Fruit fly (Drosophila melanogaster) whole organism, embryonic: ENCODE results near the gene P58IPK.

Experiments
- Aef1 ChIP-seq: fragments of 200-800 bp; sonication (Bioruptor generic); IDR thresholded peaks from 3 replicates; pipeline ENCODE4 v1.3.6; 2022; ENCODE audit warnings: missing biosample characterization, missing genetic modification characterization
- CG11085 ChIP-seq: fragments of 200-800 bp; sonication (Bioruptor generic); IDR thresholded peaks from 2 replicates; pipeline ENCODE4 v1.3.6; 2022; ENCODE audit warnings: missing biosample characterization, missing genetic modification characterization
- CG11093 ChIP-seq: fragments of 200-800 bp; sonication (Bioruptor generic); IDR thresholded peaks from 3 replicates; pipeline ENCODE4 v1.3.6; 2022; ENCODE audit warnings: missing biosample characterization, missing genetic modification characterization
- CG12071 ChIP-seq: fragments of 200-800 bp; sonication (Bioruptor generic); optimal IDR thresholded peaks from 3 replicates; lab custom pipeline; 2018; ENCODE audit warnings: missing biosample characterization, mild to moderate bottlenecking, missing genetic modification characterization
- CG12299 ChIP-seq: fragments of 200-800 bp; sonication (Bioruptor generic); optimal IDR thresholded peaks from 2 replicates; lab custom pipeline; 2018; ENCODE audit warnings: missing biosample characterization, mild to moderate bottlenecking, missing genetic modification characterization
- CG12391 ChIP-seq: fragments of 200-800 bp; sonication (Bioruptor generic); optimal IDR thresholded peaks from 3 replicates; lab custom pipeline; 2018; ENCODE audit warnings: missing biosample characterization, mild to moderate bottlenecking, missing genetic modification characterization, moderate library complexity
- CG15073 ChIP-seq: fragments of 200-800 bp; sonication (Bioruptor generic); optimal IDR thresholded peaks from 2 replicates; lab custom pipeline; 2016; ENCODE audit warnings: missing biosample characterization, missing genetic modification characterization
- CG1647 ChIP-seq: fragments of 200-800 bp; sonication (Bioruptor generic); optimal IDR thresholded peaks from 3 replicates; lab custom pipeline; 2016; ENCODE audit warnings: missing biosample characterization, missing genetic modification characterization
- CG18011 ChIP-seq: fragments of 200-800 bp; sonication (Bioruptor generic); optimal IDR thresholded peaks from 2 replicates; lab custom pipeline; 2017; ENCODE audit warnings: missing biosample characterization, missing genetic modification characterization, mild to moderate bottlenecking, moderate library complexity, missing genotype
- CG18764 ChIP-seq: fragments of 200-800 bp; sonication (Bioruptor generic); optimal IDR thresholded peaks from 3 replicates; lab custom pipeline; 2016; ENCODE audit warnings: missing biosample characterization, missing genetic modification characterization
- CG2120 ChIP-seq: fragments of 200-800 bp; sonication (Bioruptor generic); optimal IDR thresholded peaks from 3 replicates; lab custom pipeline; 2016; ENCODE audit warnings: missing biosample characterization, missing genetic modification characterization
- CG2678 ChIP-seq: fragments of 200-800 bp; sonication (Bioruptor generic); optimal IDR thresholded peaks from 3 replicates; lab custom pipeline; 2019; ENCODE audit warnings: missing biosample characterization, mild to moderate bottlenecking, missing genetic modification characterization, moderate library complexity
- CG3163 ChIP-seq: fragments of 200-800 bp; sonication (Bioruptor generic); optimal IDR thresholded peaks from 3 replicates; lab custom pipeline; 2016; ENCODE audit warnings: missing biosample characterization, missing genetic modification characterization
- CG33213 ChIP-seq: fragments of 200-800 bp; sonication (Bioruptor generic); optimal IDR thresholded peaks from 3 replicates; lab custom pipeline; 2016; ENCODE audit warnings: missing biosample characterization, missing genetic modification characterization
- CG3726 ChIP-seq: fragments of 200-800 bp; sonication (Bioruptor generic); IDR thresholded peaks from 3 replicates; pipeline ENCODE4, ENCODE4 v1.3.6; 2022; ENCODE audit warnings: missing biosample characterization, missing genetic modification characterization
- CG4360 ChIP-seq: fragments of 200-800 bp; sonication (Bioruptor generic); IDR thresholded peaks from 2 replicates; pipeline ENCODE4 v1.3.6; 2022; ENCODE audit warnings: missing biosample characterization, missing genetic modification characterization
- CG4707 ChIP-seq: fragments of 200-800 bp; sonication (Bioruptor generic); optimal IDR thresholded peaks from 2 replicates; lab custom pipeline; 2018; ENCODE audit warnings: missing biosample characterization, mild to moderate bottlenecking, missing genetic modification characterization, moderate library complexity
- CG8944 ChIP-seq: fragments of 200-800 bp; sonication (Bioruptor generic); optimal IDR thresholded peaks from 3 replicates; lab custom pipeline; 2016; ENCODE audit warnings: missing biosample characterization, missing genetic modification characterization
- CrebB ChIP-seq: fragments of 200-800 bp; sonication (Bioruptor generic); optimal IDR thresholded peaks from 3 replicates; lab custom pipeline; 2018; ENCODE audit warnings: missing biosample characterization, mild to moderate bottlenecking, missing genetic modification characterization
- Dbx ChIP-seq: fragments of 200-800 bp; sonication (Bioruptor generic); IDR thresholded peaks from 3 replicates; pipeline ENCODE4 v1.3.6; 2022; ENCODE audit warnings: missing biosample characterization, missing genetic modification characterization
- Dfd ChIP-seq, 2 experiments: fragments of >200 bp; optimal IDR thresholded peaks; 2 replicates each; lab custom pipeline; 2017; ENCODE audit warnings: missing biosample characterization in 2 of 2, missing genetic modification characterization in 2 of 2
- Dip2 ChIP-seq: fragments of 200-800 bp; sonication (Bioruptor generic); IDR thresholded peaks from 2 replicates; pipeline ENCODE4 v1.3.6; 2022; ENCODE audit warnings: missing biosample characterization, missing genetic modification characterization
- ERR ChIP-seq: fragments of 200-800 bp; sonication (Bioruptor generic); optimal IDR thresholded peaks from 2 replicates; lab custom pipeline; 2016; ENCODE audit warnings: missing biosample characterization, missing genetic modification characterization
- Ets65A ChIP-seq: fragments of 200-800 bp; sonication (Bioruptor generic); peaks from one replicate; lab custom pipeline; 2016; ENCODE audit warnings: missing biosample characterization, missing genetic modification characterization
- Gug ChIP-seq: fragments of 200-800 bp; sonication (Bioruptor generic); IDR thresholded peaks from 4 replicates; pipeline ENCODE4 v1.3.6; 2022; ENCODE audit warnings: missing biosample characterization, missing genetic modification characterization
- H15 ChIP-seq: fragments of 200-800 bp; sonication (Bioruptor generic); IDR thresholded peaks from 3 replicates; pipeline ENCODE4 v1.3.6; 2022; ENCODE audit warnings: missing biosample characterization, missing genetic modification characterization
- HLH4C ChIP-seq: fragments of 200-800 bp; sonication (Bioruptor generic); IDR thresholded peaks from 3 replicates; pipeline ENCODE4 v1.3.6; 2022; ENCODE audit warnings: missing biosample characterization, missing genetic modification characterization; ENCODE audit not compliant: partially characterized antibody
- HLH54F ChIP-seq: fragments of 200-800 bp; sonication (Bioruptor generic); optimal IDR thresholded peaks from 3 replicates; lab custom pipeline; 2016; ENCODE audit warnings: missing biosample characterization, missing genetic modification characterization
- Hr51 ChIP-seq, 2 experiments: fragments of 200-800 bp; sonication (Bioruptor generic); optimal IDR thresholded peaks; 2 replicates in 1 of 2; 3 replicates in 1 of 2; lab custom pipeline; 2016 to 2018; ENCODE audit warnings: missing biosample characterization in 2 of 2, missing genetic modification characterization in 2 of 2, mild to moderate bottlenecking in 1 of 2, moderate library complexity in 1 of 2
- Jarid2 ChIP-seq: fragments of 200-800 bp; sonication (Bioruptor generic); optimal IDR thresholded peaks from 3 replicates; lab custom pipeline; 2017; ENCODE audit warnings: mild to moderate bottlenecking, missing biosample characterization, missing genetic modification reagents, missing genetic modification characterization
- Max ChIP-seq: fragments of 200-800 bp; sonication (Bioruptor generic); optimal IDR thresholded peaks from 2 replicates; lab custom pipeline; 2016; ENCODE audit warnings: missing biosample characterization, mild to moderate bottlenecking, missing genetic modification characterization
- Mes4 ChIP-seq: fragments of 200-800 bp; sonication (Bioruptor generic); optimal IDR thresholded peaks from 2 replicates; lab custom pipeline; 2016; ENCODE audit warnings: missing biosample characterization, missing genetic modification characterization
- Ravus ChIP-seq: fragments of 200-800 bp; sonication (Bioruptor generic); IDR thresholded peaks from 2 replicates; pipeline ENCODE4 v1.3.6; 2022; ENCODE audit warnings: missing biosample characterization, missing genetic modification characterization
- Sry-β ChIP-seq: fragments of 200-800 bp; sonication (Bioruptor generic); optimal IDR thresholded peaks from 2 replicates; lab custom pipeline; 2018; ENCODE audit warnings: missing biosample characterization, mild to moderate bottlenecking, missing genetic modification characterization, moderate library complexity
- Ssrp ChIP-seq: fragments of 200-800 bp; sonication (Bioruptor generic); optimal IDR thresholded peaks from 2 replicates; lab custom pipeline; 2018; ENCODE audit warnings: missing biosample characterization, mild to moderate bottlenecking, missing genetic modification characterization, moderate library complexity
- bcd ChIP-seq: fragments of 200-800 bp; sonication (Bioruptor generic); optimal IDR thresholded peaks from 2 replicates; lab custom pipeline; 2017; ENCODE audit warnings: missing biosample characterization, mild to moderate bottlenecking, missing genetic modification characterization
- btn ChIP-seq: fragments of 200-800 bp; sonication (Bioruptor generic); optimal IDR thresholded peaks from 2 replicates; lab custom pipeline; 2016; ENCODE audit warnings: missing biosample characterization, missing genetic modification characterization
- chinmo ChIP-seq: fragments of 200-800 bp; sonication (Bioruptor generic); IDR thresholded peaks from 4 replicates; pipeline ENCODE4 v1.3.6; 2022; ENCODE audit warnings: missing biosample characterization, missing genetic modification characterization; ENCODE audit not compliant: partially characterized antibody
- dm ChIP-seq: fragments of 200-800 bp; sonication (Bioruptor generic); optimal IDR thresholded peaks from 3 replicates; lab custom pipeline; 2016; ENCODE audit warnings: missing biosample characterization, missing genetic modification characterization
- fd96Cb ChIP-seq: fragments of 200-800 bp; sonication (Bioruptor generic); optimal IDR thresholded peaks from 2 replicates; lab custom pipeline; 2018; ENCODE audit warnings: missing biosample characterization, mild to moderate bottlenecking, missing genetic modification characterization, moderate library complexity
- grn ChIP-seq: fragments of 200-800 bp; sonication (Bioruptor generic); optimal IDR thresholded peaks from 3 replicates; lab custom pipeline; 2017; ENCODE audit warnings: missing biosample characterization, missing genetic modification characterization
- gsb-n ChIP-seq: fragments of 200-800 bp; sonication (Bioruptor generic); optimal IDR thresholded peaks from 3 replicates; lab custom pipeline; 2018; ENCODE audit warnings: missing biosample characterization, mild to moderate bottlenecking, missing genetic modification characterization
- lmd ChIP-seq: fragments of 200-800 bp; sonication (Bioruptor generic); IDR thresholded peaks from 2 replicates; pipeline ENCODE4 v1.3.6; 2022; ENCODE audit warnings: missing biosample characterization, missing genetic modification characterization
- lola ChIP-seq, 3 experiments: fragments of >200 bp in 2 of 3; fragments of 200-800 bp in 1 of 3; sonication (Bioruptor generic) in 1 of 3; optimal IDR thresholded peaks; 2 replicates each; lab custom pipeline; 2017 to 2019; ENCODE audit warnings: missing biosample characterization in 3 of 3, missing genetic modification characterization in 3 of 3, mild to moderate bottlenecking in 1 of 3, moderate library complexity in 1 of 3
- pnt ChIP-seq: fragments of 200-800 bp; sonication (Bioruptor generic); optimal IDR thresholded peaks from 3 replicates; lab custom pipeline; 2016; ENCODE audit warnings: missing biosample characterization, missing genetic modification characterization
- schlank ChIP-seq: fragments of 200-800 bp; sonication (Bioruptor generic); optimal IDR thresholded peaks from 2 replicates; lab custom pipeline; 2018; ENCODE audit warnings: missing biosample characterization, mild to moderate bottlenecking, missing genetic modification characterization
- tgo ChIP-seq: fragments of 200-800 bp; sonication (Bioruptor generic); IDR thresholded peaks from 3 replicates; pipeline ENCODE4 v1.3.6; 2022; ENCODE audit warnings: missing biosample characterization, missing genetic modification characterization
- tna ChIP-seq: fragments of 200-800 bp; sonication (Bioruptor generic); IDR thresholded peaks from 2 replicates; pipeline ENCODE4 v1.3.6; 2022; ENCODE audit warnings: missing biosample characterization, missing genetic modification characterization; ENCODE audit not compliant: partially characterized antibody
- trh ChIP-seq: fragments of 200-800 bp; sonication (Bioruptor generic); optimal IDR thresholded peaks from 2 replicates; lab custom pipeline; 2016; ENCODE audit warnings: missing biosample characterization, missing genetic modification characterization
- wdn ChIP-seq: fragments of 200-800 bp; sonication (Bioruptor generic); IDR thresholded peaks from 2 replicates; pipeline ENCODE4 v1.3.6; 2022; ENCODE audit warnings: missing biosample characterization, missing genetic modification characterization
- z ChIP-seq: fragments of 200-800 bp; sonication (Bioruptor generic); IDR thresholded peaks from 3 replicates; pipeline ENCODE4 v1.3.6; 2022; ENCODE audit warnings: missing biosample characterization, missing genetic modification characterization

P58IPK gene

dm6 chr3R:9618331-9618730 lies 31.6 kb downstream of the P58IPK start (continued):
- TF ChIP-seq lola (GFP tag; optimal IDR thresholded peaks at IDR 0.05; lab: Kevin White, UChicago) (peak in 1 of 3 experiments; percentile 44), Ravus (no peak), CG3726 (peak; percentile 82), CG2120 (GFP tag; lab: Kevin White, UChicago) (peak; percentile 44), CG18011 (GFP tag; lab: Kevin White, UChicago) (no peak), Ets65A (GFP tag; lab: Kevin White, UChicago) (peak; percentile 95), bcd (GFP tag; lab: Kevin White, UChicago) (peak; percentile 66), CG4360 (peak; percentile 56; the same call in 1 of the 2 replicates), wdn (GFP tag; lab: Robert Waterston, UW) (no peak), CG12299 (tag; lab: Kevin White, UChicago) (no peak), tgo (GFP tag; lab: Robert Waterston, UW) (peak; percentile 84), Hr51 (GFP tag; optimal IDR thresholded peaks at IDR 0.05; lab: Kevin White, UChicago) (peak in 1 of 2 experiments; percentile 67), Jarid2 (GFP tag; lab: Kevin White, UChicago) (peak; percentile 32), fd96Cb (tag; lab: Kevin White, UChicago) (peak; percentile 79), CG18764 (GFP tag; lab: Kevin White, UChicago) (peak; percentile 66), CG11085 (GFP tag; lab: Robert Waterston, UW) (peak; percentile 54), CG11093 (GFP tag; lab: Robert Waterston, UW) (peak; percentile 52; the same call in 1 of the 3 replicates), z (GFP tag; lab: Robert Waterston, UW) (no peak), pnt (GFP tag; lab: Kevin White, UChicago) (peak; percentile 74), CG4707 (GFP tag; lab: Kevin White, UChicago) (peak; percentile 48), Gug (peak; percentile 53; the same call in 2 of the 4 replicates), CG33213 (peak; percentile 56), CG3163 (GFP tag; lab: Kevin White, UChicago) (no peak), Ssrp (tag; lab: Kevin White, UChicago) (peak; percentile 74), CG2678 (tag; lab: Kevin White, UChicago) (peak; percentile 76), ERR (GFP tag; lab: Kevin White, UChicago) (no peak), lmd (GFP tag; lab: Robert Waterston, UW) (peak; percentile 84), CG15073 (GFP tag; lab: Kevin White, UChicago) (peak; percentile 6), Max (GFP tag; lab: Kevin White, UChicago) (peak; percentile 29), CrebB (tag; lab: Kevin White, UChicago) (peak; percentile 57), CG12391 (peak; percentile 72), CG8944 (GFP tag; lab: Kevin White, UChicago) (peak; percentile 44), Aef1 (peak; percentile 65; the same call in 2 of the 3 replicates), grn (no peak), Dbx (GFP tag; lab: Robert Waterston, UW) (0 out of 3 replicates have a peak, but pooled peaks have one; percentile 43), Sry-β (GFP tag; lab: Kevin White, UChicago) (no peak), tna (GFP tag; lab: Robert Waterston, UW) (no peak), trh (GFP tag; lab: Kevin White, UChicago) (peak; percentile 23), Dip2 (GFP tag; lab: Robert Waterston, UW) (no peak), Dfd (GFP tag; optimal IDR thresholded peaks at IDR 0.05; lab: Kevin White, UChicago) (no peak), HLH4C (GFP tag; lab: Robert Waterston, UW) (no peak), Mes4 (peak; percentile 65), gsb-n (tag; lab: Kevin White, UChicago) (peak; percentile 66), H15 (GFP tag; lab: Robert Waterston, UW) (peak; percentile 79), btn (GFP tag; lab: Kevin White, UChicago) (peak; percentile 38), CG12071 (peak; percentile 60), dm (peak; percentile 2), schlank (peak; percentile 2), CG1647 (GFP tag; lab: Kevin White, UChicago) (peak; percentile 62), HLH54F (GFP tag; lab: Kevin White, UChicago) (peak; percentile 19), chinmo (GFP tag; lab: Robert Waterston, UW) (no peak)
